Fruit fly (Drosophila melanogaster) whole organism, adult: Measurements from ENCODE around the gene org-1.

ENCODE experiments used
- CG12768 ChIP-seq: fragments of 200-800 bp; sonication (Bioruptor generic); optimal IDR thresholded peaks from 2 replicates; lab custom pipeline; 2017; ENCODE audit warnings: missing biosample characterization, missing genetic modification characterization, mild to moderate bottlenecking, moderate library complexity, missing genetic modification reagents
- CG14711 ChIP-seq: fragments of 200-800 bp; sonication (Bioruptor generic); optimal IDR thresholded peaks from 2 replicates; lab custom pipeline; 2018; ENCODE audit warnings: missing biosample characterization, mild to moderate bottlenecking, missing genetic modification characterization, moderate library complexity
- Crg-1 ChIP-seq: fragments of 200-800 bp; sonication (Bioruptor generic); optimal IDR thresholded peaks from 2 replicates; lab custom pipeline; 2016; ENCODE audit warnings: missing biosample characterization, missing genetic modification characterization
- cic ChIP-seq: fragments of 200-800 bp; sonication (Bioruptor generic); optimal IDR thresholded peaks from 2 replicates; lab custom pipeline; 2017; ENCODE audit warnings: missing biosample characterization, mild to moderate bottlenecking, missing genetic modification characterization, moderate library complexity
- kay ChIP-seq: fragments of 200-800 bp; sonication (Bioruptor generic); peaks from one replicate; lab custom pipeline; 2016; ENCODE audit warnings: missing biosample characterization, missing genetic modification characterization, borderline replicate concordance

- no peak for TF ChIP-seq CG12768 (GFP tag; lab: Kevin White, UChicago)
- TF ChIP-seq CG14711 = no peak
- no peak for TF ChIP-seq Crg-1 (GFP tag; lab: Kevin White, UChicago)
- no peak for TF ChIP-seq kay
- no peak for TF ChIP-seq cic
These were observed 39.3 kb downstream of the org-1 start for dm6 chrX:8415605-8416004.
